Worm (Caenorhabditis elegans) whole organism, L4 larva: Measurements from ENCODE around the gene gbb-2.

Experiments
- F44E2.7 ChIP-seq: fragments of 200-800 bp; sonication (Bioruptor generic); IDR thresholded peaks from 2 replicates; pipeline ENCODE4 v2.1.2; 2022; ENCODE audit warnings: missing genetic modification characterization, missing compliant biosample characterization
- nhr-10 ChIP-seq: fragments of 150-350 bp; optimal IDR thresholded peaks from 2 replicates; lab custom pipeline; 2014; ENCODE audit warnings: missing biosample characterization, missing genetic modification characterization
- nhr-237 ChIP-seq: sonication (generic microtip); optimal IDR thresholded peaks from 2 replicates; lab custom pipeline; 2017; ENCODE audit warnings: missing biosample characterization, missing genetic modification characterization
- saeg-2 ChIP-seq: fragments of 200-800 bp; sonication (Bioruptor generic); IDR thresholded peaks from 2 replicates; pipeline ENCODE4 v1.3.6; 2022; ENCODE audit warnings: missing genetic modification reagents, missing genetic modification characterization, missing compliant biosample characterization
- unc-62 ChIP-seq, 3 experiments: fragments of 150-350 bp in 1 of 3; sonication (generic microtip); optimal IDR thresholded peaks in 2 of 3; peaks in 1 of 3; 1 replicate in 1 of 3; 2 replicates in 2 of 3; lab custom pipeline; 2014 to 2017; ENCODE audit warnings: missing biosample characterization in 3 of 3, missing genetic modification characterization in 3 of 3, missing genetic modification reagents in 3 of 3, missing genotype in 1 of 3

- TF ChIP-seq unc-62 (GFP tag; optimal IDR thresholded peaks at IDR 0.05 in 1 of 2; lab: Kevin White, UChicago) (no peak), unc-62 (tag; optimal IDR thresholded peaks at IDR 0.05; lab: Kevin White, UChicago) (no peak), nhr-237 (tag; lab: Kevin White, UChicago) (no peak), F44E2.7 (GFP tag; lab: Robert Waterston, UW) (no peak), saeg-2 (GFP tag; lab: Robert Waterston, UW) (no peak), nhr-10 (no peak)
These were observed 19.5 kb upstream of the gbb-2 start for ce11 chrIV:4526028-4526427.
